Fruit fly (Drosophila melanogaster): Measurements from ENCODE around the gene CG5895.

CG5895 gene

DNA sequence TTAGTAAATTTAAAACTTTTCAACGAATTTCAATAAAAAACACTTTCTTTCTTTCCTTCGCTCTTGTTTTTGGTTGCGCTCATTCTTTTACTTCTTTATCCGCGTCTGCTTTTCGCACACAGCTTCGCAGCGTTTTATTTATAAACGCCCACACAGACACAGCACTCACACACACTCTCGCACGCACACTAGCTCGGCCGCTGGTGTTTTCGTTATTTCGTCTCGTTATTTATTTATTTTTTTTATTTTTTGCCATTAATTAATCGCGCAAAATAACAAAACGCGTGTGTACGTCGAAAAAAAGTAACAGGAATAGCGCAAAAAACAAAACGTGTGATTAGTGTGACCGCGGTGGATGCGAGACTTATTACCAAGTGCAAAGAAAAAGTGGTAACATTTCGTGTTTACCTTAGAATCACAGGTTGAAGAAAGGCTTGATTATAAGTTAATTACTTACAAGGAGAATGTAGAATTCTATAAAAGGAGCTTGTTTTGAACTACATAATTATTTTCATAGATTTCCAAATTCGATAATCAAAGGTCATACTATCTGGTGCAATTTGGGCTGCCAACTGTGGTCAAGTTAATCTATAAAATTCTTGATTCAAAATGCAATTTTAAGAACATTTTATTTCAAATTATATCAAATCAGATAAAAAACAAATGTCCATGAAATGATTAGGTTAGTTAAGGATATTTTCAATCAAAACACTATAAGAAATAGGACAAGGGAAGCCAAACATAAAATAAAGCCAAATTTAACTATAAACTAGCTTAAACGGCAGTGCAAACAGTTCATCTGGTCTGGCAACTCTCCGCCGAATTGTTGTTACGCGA lies 30.7 kb upstream of the CG5895 start, which contains the start of the genes hzg and mRpS31 (continued):
- TF ChIP-seq CG6813 (GFP tag; optimal IDR thresholded peaks at IDR 0.05) (no peak), fd64A (GFP tag; optimal IDR thresholded peaks at IDR 0.05) (no peak), bcd (GFP tag; optimal IDR thresholded peaks at IDR 0.05) (peak; percentile 14), CG17361 (GFP tag; IDR thresholded peaks at IDR 0.05) (peak; percentile 73), mam (GFP tag; optimal IDR thresholded peaks at IDR 0.05) (peak; percentile 69), CG12659 (GFP tag; optimal IDR thresholded peaks at IDR 0.05) (peak; percentile 42), aop (GFP tag; IDR thresholded peaks at IDR 0.05) (no peak), CG10462 (GFP tag; optimal IDR thresholded peaks at IDR 0.05) (peak; percentile 32), az2 (GFP tag; optimal IDR thresholded peaks at IDR 0.05) (peak; percentile 57), nau (GFP tag; optimal IDR thresholded peaks at IDR 0.05) (no peak), lola (GFP tag; optimal IDR thresholded peaks at IDR 0.05) (peak in 1 of 3 experiments; percentile 53), CG18764 (GFP tag; optimal IDR thresholded peaks at IDR 0.05) (peak; percentile 13), CG9932 (GFP tag; IDR thresholded peaks at IDR 0.05) (peak; percentile 63), CG12769 (tag; optimal IDR thresholded peaks at IDR 0.05) (no peak), CG31365 (tag; optimal IDR thresholded peaks at IDR 0.05) (no peak), caup (GFP tag; optimal IDR thresholded peaks at IDR 0.05; ENCODE audit: severe bottlenecking) (no peak), CG31388 (GFP tag; optimal IDR thresholded peaks at IDR 0.05) (no peak), luna (GFP tag; optimal IDR thresholded peaks at IDR 0.05) (no peak), Trl (optimal IDR thresholded peaks at IDR 0.05) (no peak), Trl (GFP tag; optimal IDR thresholded peaks at IDR 0.05) (peak; percentile 63), Nf-YC (tag; optimal IDR thresholded peaks at IDR 0.05) (peak; percentile 56), sob (GFP tag; IDR thresholded peaks at IDR 0.05) (peak; percentile 41; the same call in 1 of the 2 replicates), Bdp1 (GFP tag; optimal IDR thresholded peaks at IDR 0.05) (peak; percentile 26), CG10147 (GFP tag; optimal IDR thresholded peaks at IDR 0.05) (peak; percentile 65), Ets65A (GFP tag) (peak; percentile 4), stc (GFP tag; IDR thresholded peaks at IDR 0.05) (no peak), CG9797 (GFP tag; optimal IDR thresholded peaks at IDR 0.05) (peak; percentile 82), Lpt (GFP tag; optimal IDR thresholded peaks at IDR 0.05) (no peak), Lhr (GFP tag; optimal IDR thresholded peaks at IDR 0.05) (peak; percentile 55), jing (GFP tag; optimal IDR thresholded peaks at IDR 0.05) (no peak), wdn (GFP tag; IDR thresholded peaks at IDR 0.05) (0 out of 2 replicates have a peak, but pooled peaks have one; percentile 49), CG12391 (tag; optimal IDR thresholded peaks at IDR 0.05) (peak; percentile 81), CG8290 (GFP tag; optimal IDR thresholded peaks at IDR 0.05) (peak; percentile 36), CG8290 (tag; optimal IDR thresholded peaks at IDR 0.05) (peak in 1 of 2 experiments; percentile 5), z (GFP tag; IDR thresholded peaks at IDR 0.05) (no peak), Sox100B (GFP tag; optimal IDR thresholded peaks at IDR 0.05) (peak; percentile 40), CG7372 (GFP tag; IDR thresholded peaks at IDR 0.05) (peak; percentile 66; the same call in 1 of the 2 replicates), HLH54F (GFP tag; optimal IDR thresholded peaks at IDR 0.05) (peak; percentile 45), Dfd (GFP tag; optimal IDR thresholded peaks at IDR 0.05) (no peak), CG6272 (GFP tag; IDR thresholded peaks at IDR 0.05) (peak; percentile 51), CG3995 (GFP tag; optimal IDR thresholded peaks at IDR 0.05) (peak; percentile 46), CG2202 (tag; optimal IDR thresholded peaks at IDR 0.05) (no peak), CG3163 (GFP tag; optimal IDR thresholded peaks at IDR 0.05) (peak; percentile 40), trem (tag; optimal IDR thresholded peaks at IDR 0.05) (peak; percentile 99), Scr (GFP tag; IDR thresholded peaks at IDR 0.05; ENCODE audit: partially characterized antibody) (no peak), CG30403 (GFP tag; optimal IDR thresholded peaks at IDR 0.05) (peak; percentile 74), CkIIα-i1 (GFP tag; IDR thresholded peaks at IDR 0.05) (no peak), tap (tag; optimal IDR thresholded peaks at IDR 0.05) (peak; percentile 22), Elba2 (GFP tag; optimal IDR thresholded peaks at IDR 0.05) (no peak), h (optimal IDR thresholded peaks at IDR 0.05) (no peak)
